4 fruit fly cellular contexts compared by ENCODE assay signal in genomic region chr2L:12021193-12021592, dm6.
A peak's percentile ranks its signal among the peaks of the same experiment; 100 is the strongest.
TF ChIP-seq lines count a peak whose summit lies in the region.

No protein-coding gene starts in this region.

- TF ChIP-seq CTCF in whole organism, embryonic (GFP tag; optimal IDR thresholded peaks at IDR 0.05; lab: Kevin White, UChicago): no peak

TF ChIP-seq in whole organism, adult, 20 proteins besides CTCF, POLR2A, EP300 and RAD21:
- TF ChIP-seq Clk (GFP tag; optimal IDR thresholded peaks at IDR 0.05; lab: Kevin White, UChicago) (no peak), tj (GFP tag; optimal IDR thresholded peaks at IDR 0.05; lab: Kevin White, UChicago) (no peak), ovo (GFP tag; optimal IDR thresholded peaks at IDR 0.05; lab: Kevin White, UChicago) (peak; percentile 66), Hr96 (GFP tag; optimal IDR thresholded peaks at IDR 0.05; lab: Kevin White, UChicago) (no peak), CG14711 (tag; optimal IDR thresholded peaks at IDR 0.05; lab: Kevin White, UChicago) (no peak), Mnt (GFP tag; optimal IDR thresholded peaks at IDR 0.05; lab: Kevin White, UChicago) (peak; percentile 63), pad (GFP tag; optimal IDR thresholded peaks at IDR 0.05; lab: Kevin White, UChicago) (no peak), CG7045 (GFP tag; optimal IDR thresholded peaks at IDR 0.05; lab: Kevin White, UChicago) (peak; percentile 22), CG1620 (GFP tag; optimal IDR thresholded peaks at IDR 0.05; lab: Kevin White, UChicago) (peak; percentile 38), CG11617 (GFP tag; optimal IDR thresholded peaks at IDR 0.05; lab: Kevin White, UChicago) (peak; percentile 58), CG33017 (tag; optimal IDR thresholded peaks at IDR 0.05; lab: Kevin White, UChicago) (peak; percentile 8), CG12768 (GFP tag; optimal IDR thresholded peaks at IDR 0.05; lab: Kevin White, UChicago) (no peak), cic (GFP tag; optimal IDR thresholded peaks at IDR 0.05; lab: Kevin White, UChicago) (peak; percentile 1), Crg-1 (GFP tag; optimal IDR thresholded peaks at IDR 0.05; lab: Kevin White, UChicago) (peak; percentile 77), toe (GFP tag; optimal IDR thresholded peaks at IDR 0.05; lab: Kevin White, UChicago) (no peak), cnc (optimal IDR thresholded peaks at IDR 0.05; lab: Kevin White, UChicago) (no peak), CG5204 (GFP tag; optimal IDR thresholded peaks at IDR 0.05; lab: Kevin White, UChicago) (no peak), bab1 (GFP tag; optimal IDR thresholded peaks at IDR 0.05; lab: Kevin White, UChicago) (no peak), kay (GFP tag; lab: Kevin White, UChicago; ENCODE audit: borderline replicate concordance) (peak; percentile 63), CG7101 (tag; optimal IDR thresholded peaks at IDR 0.05; lab: Kevin White, UChicago) (peak; percentile 79)
TF ChIP-seq in whole organism, adult: peak in this region for 10.

TF ChIP-seq in whole organism, embryonic, 481 proteins besides CTCF, POLR2A, EP300 and RAD21 (continues in another document):
- TF ChIP-seq Jarid2 (GFP tag; optimal IDR thresholded peaks at IDR 0.05; lab: Kevin White, UChicago) (peak; percentile 2), twi (tag; optimal IDR thresholded peaks at IDR 0.05; lab: Kevin White, UChicago) (peak; percentile 19), gem (tag; optimal IDR thresholded peaks at IDR 0.05; lab: Kevin White, UChicago) (peak; percentile 73), Dbx (GFP tag; IDR thresholded peaks at IDR 0.05; lab: Robert Waterston, UW) (peak; percentile 58; the same call in 1 of the 3 replicates), CG6854 (GFP tag; optimal IDR thresholded peaks at IDR 0.05; lab: Kevin White, UChicago) (peak; percentile 48), Spps (tag; optimal IDR thresholded peaks at IDR 0.05; lab: Kevin White, UChicago) (peak; percentile 23), ase (GFP tag; IDR thresholded peaks at IDR 0.05; lab: Robert Waterston, UW) (no peak), salm (tag; optimal IDR thresholded peaks at IDR 0.05; lab: Kevin White, UChicago) (peak; percentile 9), HHEX (GFP tag; optimal IDR thresholded peaks at IDR 0.05; lab: Kevin White, UChicago) (peak; percentile 77), sr (GFP tag; IDR thresholded peaks at IDR 0.05; lab: Robert Waterston, UW) (no peak), Lhr (GFP tag; optimal IDR thresholded peaks at IDR 0.05; lab: Kevin White, UChicago) (peak; percentile 33), gro (GFP tag; optimal IDR thresholded peaks at IDR 0.05; lab: Kevin White, UChicago) (peak; percentile 25), CG15479 (GFP tag; optimal IDR thresholded peaks at IDR 0.05; lab: Kevin White, UChicago) (no peak), bsh (GFP tag; optimal IDR thresholded peaks at IDR 0.05; lab: Kevin White, UChicago) (peak in 1 of 2 experiments; percentile 87), Fer3 (tag; optimal IDR thresholded peaks at IDR 0.05; lab: Kevin White, UChicago) (peak; percentile 73), Max (GFP tag; optimal IDR thresholded peaks at IDR 0.05; lab: Kevin White, UChicago) (peak; percentile 48), Nf-YC (tag; optimal IDR thresholded peaks at IDR 0.05; lab: Kevin White, UChicago) (no peak), CG10462 (GFP tag; optimal IDR thresholded peaks at IDR 0.05; lab: Kevin White, UChicago) (peak; percentile 56), CG14860 (GFP tag; IDR thresholded peaks at IDR 0.05; lab: Robert Waterston, UW; ENCODE audit: partially characterized antibody) (no peak), CG13123 (GFP tag; optimal IDR thresholded peaks at IDR 0.05; lab: Kevin White, UChicago) (peak; percentile 68), Vsx1 (GFP tag; optimal IDR thresholded peaks at IDR 0.05; lab: Kevin White, UChicago) (peak; percentile 81), slp2 (GFP tag; optimal IDR thresholded peaks at IDR 0.05; lab: Kevin White, UChicago) (no peak), trh (GFP tag; optimal IDR thresholded peaks at IDR 0.05; lab: Kevin White, UChicago) (peak; percentile 65), CG7745 (tag; optimal IDR thresholded peaks at IDR 0.05; lab: Kevin White, UChicago) (peak; percentile 71)

TF ChIP-seq in whole organism, prepupa, 60 proteins besides CTCF, POLR2A, EP300 and RAD21:
- TF ChIP-seq CG10631 (GFP tag; optimal IDR thresholded peaks at IDR 0.05; lab: Kevin White, UChicago) (no peak), fd59A (GFP tag; optimal IDR thresholded peaks at IDR 0.05; lab: Kevin White, UChicago) (no peak), CG9139 (GFP tag; optimal IDR thresholded peaks at IDR 0.05; lab: Kevin White, UChicago) (no peak), CG8632 (GFP tag; optimal IDR thresholded peaks at IDR 0.05; lab: Kevin White, UChicago) (no peak), esn (GFP tag; optimal IDR thresholded peaks at IDR 0.05; lab: Kevin White, UChicago) (peak; percentile 5), Hr4 (GFP tag; optimal IDR thresholded peaks at IDR 0.05; lab: Kevin White, UChicago) (no peak), Eip78C (GFP tag; lab: Kevin White, UChicago) (peak; percentile 17), dsx (GFP tag; optimal IDR thresholded peaks at IDR 0.05; lab: Kevin White, UChicago; ENCODE audit: poor library complexity, severe bottlenecking) (no peak), vri (GFP tag; optimal IDR thresholded peaks at IDR 0.05; lab: Kevin White, UChicago) (peak; percentile 38), Sox102F (GFP tag; optimal IDR thresholded peaks at IDR 0.05; lab: Kevin White, UChicago) (no peak), fkh (GFP tag; optimal IDR thresholded peaks at IDR 0.05; lab: Kevin White, UChicago) (peak; percentile 68)

TF ChIP-seq in whole organism, wandering third instar larva, 38 proteins besides CTCF, POLR2A, EP300 and RAD21:
- TF ChIP-seq Sp1 (GFP tag; optimal IDR thresholded peaks at IDR 0.05; lab: Kevin White, UChicago): peak; percentile 41
- TF ChIP-seq OdsH (GFP tag; optimal IDR thresholded peaks at IDR 0.05; lab: Kevin White, UChicago): peak; percentile 49
- no peak for TF ChIP-seq sv (GFP tag; optimal IDR thresholded peaks at IDR 0.05; lab: Kevin White, UChicago)
- TF ChIP-seq br (GFP tag; optimal IDR thresholded peaks at IDR 0.05; lab: Kevin White, UChicago): no peak
- TF ChIP-seq Rel (GFP tag; optimal IDR thresholded peaks at IDR 0.05; lab: Kevin White, UChicago): no peak
- TF ChIP-seq Rel (tag; optimal IDR thresholded peaks at IDR 0.05; lab: Kevin White, UChicago): no peak
- TF ChIP-seq Hnf4 (GFP tag; optimal IDR thresholded peaks at IDR 0.05; lab: Kevin White, UChicago): no peak
- TF ChIP-seq Dfd (GFP tag; optimal IDR thresholded peaks at IDR 0.05; lab: Kevin White, UChicago): no peak
- no peak for TF ChIP-seq pan (optimal IDR thresholded peaks at IDR 0.05; lab: Kevin White, UChicago)
- TF ChIP-seq Dif (GFP tag; optimal IDR thresholded peaks at IDR 0.05; lab: Kevin White, UChicago; ENCODE audit: partially characterized antibody): no peak
- peak; percentile 15 for TF ChIP-seq fru (GFP tag; optimal IDR thresholded peaks at IDR 0.05; lab: Kevin White, UChicago)
- TF ChIP-seq CrebA (GFP tag; optimal IDR thresholded peaks at IDR 0.05; lab: Kevin White, UChicago; ENCODE audit: borderline replicate concordance): no peak
- no peak for TF ChIP-seq GATAd (GFP tag; optimal IDR thresholded peaks at IDR 0.05; lab: Kevin White, UChicago)
- peak in 1 of 2 experiments; percentile 19 for TF ChIP-seq foxo (GFP tag; optimal IDR thresholded peaks at IDR 0.05; lab: Kevin White, UChicago)
- no peak for TF ChIP-seq Abd-B (GFP tag; optimal IDR thresholded peaks at IDR 0.05; lab: Kevin White, UChicago)
- TF ChIP-seq lola (GFP tag; optimal IDR thresholded peaks at IDR 0.05; lab: Kevin White, UChicago): no peak
- peak; percentile 17 for TF ChIP-seq ey (GFP tag; optimal IDR thresholded peaks at IDR 0.05; lab: Kevin White, UChicago)
- TF ChIP-seq tai (GFP tag; optimal IDR thresholded peaks at IDR 0.05; lab: Kevin White, UChicago): no peak
- TF ChIP-seq CG9705 (GFP tag; optimal IDR thresholded peaks at IDR 0.05; lab: Kevin White, UChicago): no peak
- peak; percentile 33 for TF ChIP-seq h (GFP tag; optimal IDR thresholded peaks at IDR 0.05; lab: Kevin White, UChicago)
- TF ChIP-seq Mio (GFP tag; optimal IDR thresholded peaks at IDR 0.05; lab: Kevin White, UChicago): no peak
- peak; percentile 19 for TF ChIP-seq Jra (GFP tag; optimal IDR thresholded peaks at IDR 0.05; lab: Kevin White, UChicago)
- peak; percentile 73 for TF ChIP-seq Hr83 (GFP tag; optimal IDR thresholded peaks at IDR 0.05; lab: Kevin White, UChicago; ENCODE audit: poor library complexity, severe bottlenecking)
- no peak for TF ChIP-seq brk (GFP tag; optimal IDR thresholded peaks at IDR 0.05; lab: Kevin White, UChicago)
- no peak for TF ChIP-seq psq (GFP tag; optimal IDR thresholded peaks at IDR 0.05; lab: Kevin White, UChicago)
- TF ChIP-seq sage (GFP tag; optimal IDR thresholded peaks at IDR 0.05; lab: Kevin White, UChicago): no peak
- no peak for TF ChIP-seq Vsx2 (GFP tag; optimal IDR thresholded peaks at IDR 0.05; lab: Kevin White, UChicago; ENCODE audit: partially characterized antibody)
- no peak for TF ChIP-seq HLH106 (tag; optimal IDR thresholded peaks at IDR 0.05; lab: Kevin White, UChicago)
- no peak for TF ChIP-seq Hr78 (GFP tag; optimal IDR thresholded peaks at IDR 0.05; lab: Kevin White, UChicago)
- TF ChIP-seq usp (GFP tag; optimal IDR thresholded peaks at IDR 0.05; lab: Kevin White, UChicago): no peak
- TF ChIP-seq jim (GFP tag; optimal IDR thresholded peaks at IDR 0.05; lab: Kevin White, UChicago): no peak
- no peak for TF ChIP-seq CG32264 (GFP tag; optimal IDR thresholded peaks at IDR 0.05; lab: Kevin White, UChicago)
- TF ChIP-seq woc (GFP tag; optimal IDR thresholded peaks at IDR 0.05; lab: Kevin White, UChicago): no peak
- TF ChIP-seq dmrt93B (GFP tag; optimal IDR thresholded peaks at IDR 0.05; lab: Kevin White, UChicago): no peak
- TF ChIP-seq N (GFP tag; optimal IDR thresholded peaks at IDR 0.05; lab: Kevin White, UChicago): no peak
- TF ChIP-seq rgr (GFP tag; optimal IDR thresholded peaks at IDR 0.05; lab: Kevin White, UChicago): peak; percentile 58
- TF ChIP-seq Myc (optimal IDR thresholded peaks at IDR 0.05; lab: Kevin White, UChicago): no peak
- TF ChIP-seq dl (GFP tag; optimal IDR thresholded peaks at IDR 0.05; lab: Kevin White, UChicago; ENCODE audit: insufficient read depth in 1 of 2, partially characterized antibody in 2 of 2): no peak
- TF ChIP-seq dsf (GFP tag; optimal IDR thresholded peaks at IDR 0.05; lab: Kevin White, UChicago; ENCODE audit: borderline replicate concordance): peak; percentile 11
